Worm (Caenorhabditis elegans) whole organism, L3 larva: ENCODE measurements around the gene sid-5.

Source experiments
- R02D3.7 ChIP-seq: fragments of 150-350 bp; optimal IDR thresholded peaks from 2 replicates; lab custom pipeline; 2014; ENCODE audit warnings: missing biosample characterization, missing genetic modification characterization
- ZK546.5 ChIP-seq: sonication (generic microtip); optimal IDR thresholded peaks from 2 replicates; lab custom pipeline; 2017; ENCODE audit warnings: missing biosample characterization, missing genetic modification characterization
- aly-2 ChIP-seq: fragments of 150-350 bp; optimal IDR thresholded peaks from 2 replicates; lab custom pipeline; 2014; ENCODE audit warnings: missing biosample characterization, missing genetic modification characterization
- ama-1 ChIP-seq: fragments of 150-350 bp; optimal IDR thresholded peaks from 2 replicates; lab custom pipeline; 2018
- ceh-16 ChIP-seq: sonication (generic microtip); optimal IDR thresholded peaks from 2 replicates; lab custom pipeline; 2017; ENCODE audit warnings: missing biosample characterization, missing genetic modification characterization
- ceh-28 ChIP-seq: fragments of 150-350 bp; optimal IDR thresholded peaks from 2 replicates; lab custom pipeline; 2014; ENCODE audit warnings: missing biosample characterization, missing genetic modification reagents, missing genetic modification characterization
- ceh-82 ChIP-seq: fragments of 150-350 bp; optimal IDR thresholded peaks from 2 replicates; lab custom pipeline; 2014; ENCODE audit warnings: missing biosample characterization, missing genetic modification characterization
- ceh-9 ChIP-seq: sonication (generic microtip); optimal IDR thresholded peaks from 2 replicates; lab custom pipeline; 2018; ENCODE audit warnings: missing biosample characterization, missing genetic modification characterization
- daf-12 ChIP-seq: fragments of 150-350 bp; optimal IDR thresholded peaks from 2 replicates; lab custom pipeline; 2014; ENCODE audit warnings: missing biosample characterization, missing genetic modification reagents, missing genetic modification characterization
- egl-27 ChIP-seq: sonication (generic microtip); optimal IDR thresholded peaks from 4 replicates; lab custom pipeline; 2017; ENCODE audit warnings: missing biosample characterization, missing genetic modification reagents, missing genetic modification characterization
- egl-5 ChIP-seq: fragments of 150-350 bp; optimal IDR thresholded peaks from 2 replicates; lab custom pipeline; 2017; ENCODE audit warnings: missing biosample characterization, missing genetic modification reagents, missing genetic modification characterization, inconsistent platforms
- elt-1 ChIP-seq: fragments of 150-350 bp; optimal IDR thresholded peaks from 2 replicates; lab custom pipeline; 2014; ENCODE audit warnings: missing biosample characterization, missing genetic modification characterization
- elt-2 ChIP-seq: sonication (generic microtip); optimal IDR thresholded peaks from 2 replicates; lab custom pipeline; 2016; ENCODE audit warnings: missing genetic modification reagents, mild to moderate bottlenecking, missing genetic modification characterization, missing compliant biosample characterization
- elt-3 ChIP-seq, 3 experiments: fragments of 150-350 bp in 1 of 3; sonication (generic microtip) in 2 of 3; optimal IDR thresholded peaks; 2 replicates in 2 of 3; 4 replicates in 1 of 3; lab custom pipeline; 2014 to 2017; ENCODE audit warnings: missing biosample characterization in 3 of 3, missing genetic modification characterization in 3 of 3
- eor-1 ChIP-seq, 2 experiments: fragments of 150-350 bp; optimal IDR thresholded peaks; 2 replicates each; lab custom pipeline; 2014 to 2018; ENCODE audit warnings: missing biosample characterization in 2 of 2, missing genetic modification characterization in 2 of 2
- fkh-10 ChIP-seq: sonication (generic microtip); optimal IDR thresholded peaks from 2 replicates; lab custom pipeline; 2017; ENCODE audit warnings: missing biosample characterization, missing genetic modification reagents, missing genetic modification characterization
- fkh-2 ChIP-seq: fragments of 150-350 bp; optimal IDR thresholded peaks from 2 replicates; lab custom pipeline; 2014; ENCODE audit warnings: missing biosample characterization, missing genetic modification reagents, missing genetic modification characterization
- fos-1 ChIP-seq: fragments of 150-350 bp; optimal IDR thresholded peaks from 2 replicates; lab custom pipeline; 2014; ENCODE audit warnings: missing biosample characterization, missing genetic modification characterization
- hmg-11 ChIP-seq: sonication (generic microtip); optimal IDR thresholded peaks from 2 replicates; lab custom pipeline; 2016; ENCODE audit warnings: missing genetic modification characterization, missing compliant biosample characterization
- jun-1 ChIP-seq: fragments of 150-350 bp; optimal IDR thresholded peaks from 2 replicates; lab custom pipeline; 2014; ENCODE audit warnings: missing biosample characterization, missing genetic modification reagents, missing genetic modification characterization
- lin-15B ChIP-seq: fragments of 150-350 bp; optimal IDR thresholded peaks from 2 replicates; lab custom pipeline; 2014; ENCODE audit warnings: missing biosample characterization, missing genetic modification characterization
- lin-39 ChIP-seq: fragments of 150-350 bp; optimal IDR thresholded peaks from 2 replicates; lab custom pipeline; 2018; ENCODE audit warnings: missing biosample characterization, missing genetic modification reagents, missing genetic modification characterization
- lsy-12 ChIP-seq: sonication (generic microtip); optimal IDR thresholded peaks from 2 replicates; lab custom pipeline; 2016; ENCODE audit warnings: mild to moderate bottlenecking, missing genetic modification characterization, missing compliant biosample characterization
- mdl-1 ChIP-seq: fragments of 150-350 bp; optimal IDR thresholded peaks from 2 replicates; lab custom pipeline; 2014; ENCODE audit warnings: missing biosample characterization, missing genetic modification characterization
- mml-1 ChIP-seq: fragments of 150-350 bp; sonication (generic microtip); optimal IDR thresholded peaks from 3 replicates; lab custom pipeline; 2014; ENCODE audit warnings: missing biosample characterization, missing genetic modification characterization
- nfya-1 ChIP-seq: sonication (generic microtip); optimal IDR thresholded peaks from 2 replicates; lab custom pipeline; 2017; ENCODE audit warnings: missing genetic modification characterization, mild to moderate bottlenecking, missing compliant biosample characterization, antibody characterized with exemption, moderate library complexity; ENCODE audit not compliant: insufficient read depth
- nhr-11 ChIP-seq: fragments of 150-350 bp; optimal IDR thresholded peaks from 2 replicates; lab custom pipeline; 2014; ENCODE audit warnings: missing biosample characterization, missing genetic modification characterization
- nhr-12 ChIP-seq: fragments of 150-350 bp; optimal IDR thresholded peaks from 2 replicates; lab custom pipeline; 2014; ENCODE audit warnings: missing biosample characterization, missing genetic modification characterization
- nhr-23 ChIP-seq: fragments of 150-350 bp; optimal IDR thresholded peaks from 2 replicates; lab custom pipeline; 2014; ENCODE audit warnings: missing biosample characterization, missing genetic modification reagents, missing genetic modification characterization
- nhr-237 ChIP-seq: fragments of 150-350 bp; optimal IDR thresholded peaks from 2 replicates; lab custom pipeline; 2014; ENCODE audit warnings: missing biosample characterization, missing genetic modification characterization
- nhr-25 ChIP-seq: sonication (generic microtip); optimal IDR thresholded peaks from 2 replicates; lab custom pipeline; 2017; ENCODE audit warnings: missing biosample characterization, missing genetic modification characterization
- nhr-28 ChIP-seq: fragments of 150-350 bp; optimal IDR thresholded peaks from 2 replicates; lab custom pipeline; 2014; ENCODE audit warnings: missing biosample characterization, missing genetic modification characterization
- nhr-43 ChIP-seq: sonication (generic microtip); optimal IDR thresholded peaks from 2 replicates; lab custom pipeline; 2016; ENCODE audit warnings: mild to moderate bottlenecking, missing genetic modification characterization, missing compliant biosample characterization; ENCODE audit not compliant: poor library complexity, severe bottlenecking
- nhr-67 ChIP-seq: fragments of 150-350 bp; optimal IDR thresholded peaks from 2 replicates; lab custom pipeline; 2014; ENCODE audit warnings: missing biosample characterization, missing genetic modification characterization
- nhr-76 ChIP-seq: fragments of 150-350 bp; sonication (generic microtip); optimal IDR thresholded peaks from 5 replicates; lab custom pipeline; 2014; ENCODE audit warnings: missing biosample characterization, missing genetic modification characterization
- nhr-77 ChIP-seq: fragments of 150-350 bp; optimal IDR thresholded peaks from 2 replicates; lab custom pipeline; 2014; ENCODE audit warnings: missing biosample characterization, missing genetic modification characterization
- pha-4 ChIP-seq: fragments of 150-350 bp; optimal IDR thresholded peaks from 2 replicates; lab custom pipeline; 2014; ENCODE audit warnings: missing biosample characterization, missing genetic modification reagents, missing genetic modification characterization
- pqm-1 ChIP-seq: fragments of 150-350 bp; optimal IDR thresholded peaks from 2 replicates; lab custom pipeline; 2017; ENCODE audit warnings: missing biosample characterization, missing genetic modification characterization, inconsistent platforms
- sea-2 ChIP-seq: fragments of 150-350 bp; sonication (generic microtip); optimal IDR thresholded peaks from 4 replicates; lab custom pipeline; 2014; ENCODE audit warnings: missing biosample characterization, missing genetic modification reagents, missing genetic modification characterization
- skn-1 ChIP-seq: fragments of 150-350 bp; optimal IDR thresholded peaks from 2 replicates; lab custom pipeline; 2014; ENCODE audit warnings: missing biosample characterization, missing genetic modification characterization
- snpc-4 ChIP-seq: fragments of 150-350 bp; optimal IDR thresholded peaks from 2 replicates; lab custom pipeline; 2014; ENCODE audit warnings: missing biosample characterization, missing genetic modification characterization
- tbx-2 ChIP-seq: sonication (generic microtip); optimal IDR thresholded peaks from 2 replicates; lab custom pipeline; 2016; ENCODE audit warnings: mild to moderate bottlenecking, missing genetic modification characterization, missing compliant biosample characterization
- unc-39 ChIP-seq: sonication (generic microtip); optimal IDR thresholded peaks from 4 replicates; lab custom pipeline; 2017; ENCODE audit warnings: missing biosample characterization, missing genetic modification characterization
- unc-62 ChIP-seq: fragments of 150-350 bp; sonication (generic microtip); optimal IDR thresholded peaks from 4 replicates; lab custom pipeline; 2014; ENCODE audit warnings: missing biosample characterization, missing genetic modification reagents, missing genetic modification characterization
- zag-1 ChIP-seq: fragments of 150-350 bp; optimal IDR thresholded peaks from 2 replicates; lab custom pipeline; 2014; ENCODE audit warnings: missing biosample characterization, missing genetic modification characterization
- ztf-11 ChIP-seq: fragments of 150-350 bp; optimal IDR thresholded peaks from 2 replicates; lab custom pipeline; 2014; ENCODE audit warnings: missing biosample characterization, missing genetic modification characterization
- ztf-4 ChIP-seq: fragments of 150-350 bp; optimal IDR thresholded peaks from 2 replicates; lab custom pipeline; 2014; ENCODE audit warnings: missing biosample characterization, missing genetic modification characterization

The sid-5 gene

DNA sequence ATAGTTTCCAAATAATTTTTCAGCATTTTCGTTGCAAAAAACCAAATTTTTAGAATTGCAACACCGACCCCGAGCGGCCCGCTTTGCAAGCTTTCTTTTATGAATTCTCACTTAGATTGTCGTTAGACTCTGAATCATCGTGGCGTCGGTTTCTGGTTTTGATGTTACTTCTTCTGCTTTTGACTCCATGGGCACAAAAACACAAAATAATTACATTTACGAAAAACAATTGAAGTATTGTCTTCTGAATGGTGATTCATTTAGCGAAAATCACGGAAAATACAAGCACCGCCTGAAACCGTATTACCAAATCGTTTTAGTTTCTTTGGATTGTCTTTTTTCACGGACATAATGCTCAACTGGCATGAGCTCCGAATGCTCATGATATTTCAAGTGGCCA, 3.4 kb upstream of the sid-5 start, which contains the start of gene pes-23:
Gene pes-23 (plus strand): TSS at position 301 of the 400 bp plus-strand sequence.
- TF ChIP-seq nhr-237 (tag; lab: Kevin White, UChicago) (no peak), eor-1 (tag; optimal IDR thresholded peaks at IDR 0.05; lab: Kevin White, UChicago) (no peak), R02D3.7 (tag; lab: Kevin White, UChicago) (no peak), ztf-4 (no peak)

DNA sequence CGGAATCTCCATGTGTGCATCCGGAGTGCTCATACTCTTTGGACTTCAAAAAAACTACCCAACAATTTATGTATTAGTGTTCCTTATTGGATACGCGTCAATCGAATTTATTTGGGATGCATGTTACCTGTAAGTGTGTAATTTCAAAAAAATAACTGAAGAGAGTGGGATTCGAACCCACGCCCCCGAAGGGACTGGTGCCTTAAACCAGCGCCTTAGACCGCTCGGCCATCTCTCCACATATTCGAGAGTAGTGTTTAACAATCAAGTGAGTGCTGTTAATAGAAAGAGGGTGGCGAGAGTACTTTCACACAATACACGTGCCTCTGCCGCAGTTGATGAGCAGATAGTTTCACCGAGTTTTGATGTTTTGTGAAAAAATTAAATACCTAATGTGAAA, 1.6 kb upstream of the sid-5 start:
- TF ChIP-seq nhr-23 (tag; lab: Kevin White, UChicago) (peak; percentile 10), unc-62 (GFP tag; lab: Kevin White, UChicago) (peak; percentile 21), hmg-11 (tag; lab: Kevin White, UChicago) (peak; percentile 72), nhr-28 (tag; lab: Kevin White, UChicago) (no peak), mml-1 (tag; lab: Kevin White, UChicago) (no peak), ZK546.5 (no peak), ztf-4 (no peak), sea-2 (no peak), elt-2 (tag; lab: Kevin White, UChicago) (peak; percentile 51), ceh-28 (tag; lab: Kevin White, UChicago) (no peak), nhr-77 (tag; lab: Kevin White, UChicago) (no peak), R02D3.7 (tag; lab: Kevin White, UChicago) (no peak), aly-2 (no peak), daf-12 (tag; lab: Kevin White, UChicago) (no peak), ama-1 (lab: Kevin White, UChicago) (no peak), eor-1 (tag; optimal IDR thresholded peaks at IDR 0.05; lab: Kevin White, UChicago) (no peak), pqm-1 (peak; percentile 22), unc-39 (no peak), nhr-12 (tag; lab: Kevin White, UChicago) (no peak), pha-4 (no peak), nhr-237 (tag; lab: Kevin White, UChicago) (no peak), ztf-11 (tag; lab: Kevin White, UChicago) (no peak), egl-27 (tag; lab: Kevin White, UChicago) (no peak), jun-1 (tag; lab: Kevin White, UChicago) (peak; percentile 56), ceh-9 (tag; lab: Kevin White, UChicago) (no peak), fkh-2 (tag; lab: Kevin White, UChicago) (no peak), elt-3 (tag; optimal IDR thresholded peaks at IDR 0.05; lab: Kevin White, UChicago) (peak in 1 of 3 experiments; percentile 0), nhr-25 (no peak), elt-1 (tag; lab: Kevin White, UChicago) (no peak), egl-5 (tag; lab: Kevin White, UChicago) (no peak), ceh-82 (tag; lab: Kevin White, UChicago) (no peak), lsy-12 (peak; percentile 44), mdl-1 (peak; percentile 44), nhr-67 (tag; lab: Kevin White, UChicago) (no peak), skn-1 (tag; lab: Kevin White, UChicago) (no peak), fkh-10 (GFP tag; lab: Kevin White, UChicago) (no peak), lin-15B (tag; lab: Kevin White, UChicago) (no peak), lin-39 (tag; lab: Kevin White, UChicago) (no peak), nfya-1 (tag; lab: Kevin White, UChicago) (peak; percentile 17), nhr-11 (tag; lab: Kevin White, UChicago) (no peak), tbx-2 (peak; percentile 10), nhr-76 (tag; lab: Kevin White, UChicago) (no peak), zag-1 (tag; lab: Kevin White, UChicago) (no peak), snpc-4 (tag; lab: Kevin White, UChicago) (no peak), fos-1 (tag; lab: Kevin White, UChicago) (no peak), nhr-43 (tag; lab: Kevin White, UChicago) (peak; percentile 74), ceh-16 (tag; lab: Kevin White, UChicago) (no peak)
